Worm (Caenorhabditis elegans): ENCODE data around the gene R10H10.7.
A peak's percentile ranks its signal among the peaks of the same experiment; 100 is the strongest.

Gene R10H10.7

DNA sequence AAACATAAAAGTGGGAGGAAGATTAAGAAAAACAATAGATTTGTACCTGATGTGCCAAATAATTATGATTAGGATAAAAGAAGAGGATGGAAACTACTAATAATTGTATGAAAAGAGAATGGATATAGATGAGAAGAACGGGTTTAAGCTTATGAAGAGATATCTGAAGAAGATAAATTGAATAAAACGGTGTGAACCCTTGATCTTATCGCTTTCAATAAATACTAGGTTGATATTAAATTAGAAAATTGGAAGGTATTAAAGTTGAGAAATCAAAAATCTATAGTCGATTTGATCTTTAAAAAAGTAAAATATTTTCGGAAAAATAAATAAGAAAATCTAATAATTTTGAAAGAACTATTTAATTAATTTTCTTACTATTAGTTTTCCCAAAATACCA, 36.1 kb upstream of the R10H10.7 start, which contains the start of gene F13B12.4:
F13B12.4 (minus strand) TSS at position 101 of the 400 bp plus-strand sequence.
- TF ChIP-seq unc-39 (tag; optimal IDR thresholded peaks at IDR 0.05) = no peak
- no peak for TF ChIP-seq lin-39 (tag; optimal IDR thresholded peaks at IDR 0.05)
- no peak for TF ChIP-seq ama-1 (optimal IDR thresholded peaks at IDR 0.05)
- no peak for TF ChIP-seq lin-15B (tag; optimal IDR thresholded peaks at IDR 0.05)
- no peak for TF ChIP-seq elt-1 (tag; optimal IDR thresholded peaks at IDR 0.05)
- TF ChIP-seq R02D3.7 (tag; optimal IDR thresholded peaks at IDR 0.05) = no peak
- no peak for TF ChIP-seq nfya-1 (tag; optimal IDR thresholded peaks at IDR 0.05; ENCODE audit: insufficient read depth)
- no peak for TF ChIP-seq pha-4 (tag; optimal IDR thresholded peaks at IDR 0.05)
- TF ChIP-seq fos-1 (tag; optimal IDR thresholded peaks at IDR 0.05) = no peak

DNA sequence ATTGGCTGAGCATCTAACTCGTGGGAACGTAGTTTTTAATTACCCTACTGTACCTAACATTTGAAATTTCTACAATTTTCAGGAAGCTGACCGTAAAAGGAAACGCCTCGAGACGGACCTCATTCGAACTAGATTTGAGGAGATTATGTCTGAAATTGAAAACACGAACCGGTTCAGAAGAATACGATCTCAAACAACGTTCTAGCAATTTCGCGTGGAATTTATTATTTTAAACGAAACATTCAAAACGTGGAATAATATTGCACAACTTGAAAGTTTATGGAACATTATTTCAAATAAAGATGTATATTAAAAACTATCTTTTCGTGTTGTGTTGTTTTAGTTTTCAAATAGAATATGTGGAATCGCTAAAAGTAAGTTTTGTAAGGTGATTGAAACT, 29.8 kb upstream of the R10H10.7 start, which contains the start of gene F13B12.7:
F13B12.7 (plus strand) TSS at position 301 of the 400 bp plus-strand sequence.
- TF ChIP-seq lin-15B (tag; optimal IDR thresholded peaks at IDR 0.05) (no peak), fkh-2 (tag; optimal IDR thresholded peaks at IDR 0.05) (no peak), elt-3 (tag; optimal IDR thresholded peaks at IDR 0.05) (no peak), ceh-16 (tag; optimal IDR thresholded peaks at IDR 0.05) (no peak), mdl-1 (tag; optimal IDR thresholded peaks at IDR 0.05) (no peak), hmg-11 (tag; optimal IDR thresholded peaks at IDR 0.05) (no peak), R02D3.7 (tag; optimal IDR thresholded peaks at IDR 0.05) (no peak), nhr-28 (tag; optimal IDR thresholded peaks at IDR 0.05) (no peak), fos-1 (tag; optimal IDR thresholded peaks at IDR 0.05) (no peak), nhr-77 (tag; optimal IDR thresholded peaks at IDR 0.05) (no peak), unc-39 (tag; optimal IDR thresholded peaks at IDR 0.05) (no peak), aly-2 (tag; optimal IDR thresholded peaks at IDR 0.05) (no peak), elt-1 (tag; optimal IDR thresholded peaks at IDR 0.05) (no peak), nhr-43 (tag; optimal IDR thresholded peaks at IDR 0.05; ENCODE audit: poor library complexity, severe bottlenecking) (no peak)

DNA sequence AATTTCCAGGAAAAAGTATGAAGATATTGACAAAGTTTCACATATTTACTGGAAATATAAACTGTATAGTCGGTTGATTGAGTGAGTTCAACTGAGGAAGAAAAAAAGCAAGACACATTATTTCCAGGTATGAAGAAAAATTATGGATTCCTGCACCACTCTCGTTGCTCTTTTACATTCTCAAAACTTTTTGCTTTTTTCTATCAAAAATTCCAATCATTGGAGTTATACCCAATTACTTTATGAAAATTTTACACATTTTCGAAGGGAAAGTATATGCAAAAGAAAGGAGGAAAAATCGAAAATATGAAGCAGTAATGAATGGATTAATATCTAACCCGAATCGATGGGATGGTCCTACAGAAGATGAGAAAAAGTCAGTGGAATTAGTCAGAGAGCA, 29.2 kb upstream of the R10H10.7 start:
- TF ChIP-seq elt-3 (tag; optimal IDR thresholded peaks at IDR 0.05) (no peak), fkh-2 (tag; optimal IDR thresholded peaks at IDR 0.05) (no peak), lin-39 (tag; optimal IDR thresholded peaks at IDR 0.05) (no peak), snpc-4 (tag; optimal IDR thresholded peaks at IDR 0.05) (no peak)

DNA sequence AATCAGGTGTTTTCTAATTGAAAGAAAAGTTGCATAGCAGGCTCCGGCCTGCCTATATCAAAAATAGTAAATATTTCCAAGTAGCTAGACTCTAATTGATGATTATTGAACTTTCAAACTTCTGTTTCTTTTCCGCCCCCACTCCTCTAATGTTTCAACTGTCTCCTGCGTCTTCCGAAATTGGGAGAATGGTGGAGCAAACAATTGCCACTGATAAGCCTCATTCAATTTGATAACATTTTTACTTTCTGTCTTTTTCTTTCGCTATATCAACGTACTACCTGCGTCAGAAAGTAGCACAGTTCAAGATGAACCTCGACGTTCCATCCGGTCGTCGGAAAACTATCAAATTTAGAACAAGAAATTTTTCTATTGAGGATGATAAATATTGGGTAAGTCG, 25.2 kb upstream of the R10H10.7 start, which contains the start of gene F13B12.3:
F13B12.3 (plus strand) TSS at position 223 of the 400 bp plus-strand sequence.
- TF ChIP-seq nhr-43 (tag; optimal IDR thresholded peaks at IDR 0.05; ENCODE audit: poor library complexity, severe bottlenecking) (no peak), pha-4 (tag; optimal IDR thresholded peaks at IDR 0.05) (peak; percentile 15), ceh-9 (tag; optimal IDR thresholded peaks at IDR 0.05) (no peak), elt-2 (tag; optimal IDR thresholded peaks at IDR 0.05) (peak; percentile 90), pqm-1 (tag; optimal IDR thresholded peaks at IDR 0.05) (peak; percentile 90)

DNA sequence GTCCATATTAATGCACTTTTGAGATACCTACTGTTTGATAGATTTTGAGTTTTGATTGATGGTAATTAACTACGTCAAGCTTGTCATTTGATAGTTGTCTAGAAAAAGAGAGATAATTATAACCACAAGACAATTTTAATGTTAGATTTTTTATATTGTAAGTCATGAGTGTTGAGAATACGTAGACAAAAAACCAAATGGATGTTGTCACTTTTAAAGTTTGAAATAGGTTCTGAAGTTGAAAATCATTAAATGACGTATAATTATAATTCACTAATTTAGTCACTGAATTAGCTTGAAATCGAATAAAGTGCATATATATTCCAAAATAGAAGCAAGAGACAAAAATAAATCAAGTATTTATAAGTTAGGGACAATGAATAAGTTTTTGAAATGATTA, 23.4 kb upstream of the R10H10.7 start:
- TF ChIP-seq fkh-10 (GFP tag; optimal IDR thresholded peaks at IDR 0.05) (no peak), ztf-4 (tag; optimal IDR thresholded peaks at IDR 0.05) (no peak), lsy-12 (tag; optimal IDR thresholded peaks at IDR 0.05) (no peak), sea-2 (GFP tag; optimal IDR thresholded peaks at IDR 0.05) (no peak), snpc-4 (tag; optimal IDR thresholded peaks at IDR 0.05) (no peak), nhr-25 (tag; optimal IDR thresholded peaks at IDR 0.05) (no peak), skn-1 (tag; optimal IDR thresholded peaks at IDR 0.05) (no peak)

DNA sequence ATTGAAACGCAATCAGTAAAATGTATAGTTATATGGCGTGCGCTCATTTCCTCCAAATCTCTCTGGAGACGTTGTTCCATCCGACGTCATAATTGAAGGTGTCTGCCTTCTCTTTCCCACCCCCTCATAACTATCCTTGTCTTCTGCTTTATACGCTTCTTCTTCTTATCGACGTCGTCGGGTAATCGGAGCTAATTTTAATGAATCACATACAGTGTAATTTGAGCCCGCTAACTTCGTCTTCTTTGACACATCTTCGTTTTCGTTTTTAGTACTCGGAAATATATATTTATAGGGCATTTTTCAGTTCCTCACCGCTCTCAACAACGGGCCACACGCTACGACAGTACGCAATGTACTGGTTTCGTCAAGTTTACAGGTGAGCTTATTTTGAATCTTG, 22.7 kb upstream of the R10H10.7 start, which contains the start of gene ins-1:
ins-1 (plus strand) TSS at position 301 of the 400 bp plus-strand sequence.
- TF ChIP-seq unc-39 (tag; optimal IDR thresholded peaks at IDR 0.05) (no peak), fkh-2 (tag; optimal IDR thresholded peaks at IDR 0.05) (no peak), mdl-1 (tag; optimal IDR thresholded peaks at IDR 0.05) (no peak), skn-1 (tag; optimal IDR thresholded peaks at IDR 0.05) (no peak), lsy-12 (tag; optimal IDR thresholded peaks at IDR 0.05) (no peak), nfya-1 (tag; optimal IDR thresholded peaks at IDR 0.05; ENCODE audit: insufficient read depth) (no peak), egl-27 (tag; optimal IDR thresholded peaks at IDR 0.05) (no peak), nhr-43 (tag; optimal IDR thresholded peaks at IDR 0.05; ENCODE audit: poor library complexity, severe bottlenecking) (no peak), hmg-11 (tag; optimal IDR thresholded peaks at IDR 0.05) (no peak), daf-12 (tag; optimal IDR thresholded peaks at IDR 0.05) (no peak), ceh-16 (tag; optimal IDR thresholded peaks at IDR 0.05) (no peak), jun-1 (tag; optimal IDR thresholded peaks at IDR 0.05) (no peak), zag-1 (tag; optimal IDR thresholded peaks at IDR 0.05) (no peak), R02D3.7 (tag; optimal IDR thresholded peaks at IDR 0.05) (no peak), fos-1 (tag; optimal IDR thresholded peaks at IDR 0.05) (no peak), nhr-28 (tag; optimal IDR thresholded peaks at IDR 0.05) (no peak)
